Fruit fly (Drosophila melanogaster): ENCODE results near the gene Sfp24Bd.

The Sfp24Bd gene

DNA sequence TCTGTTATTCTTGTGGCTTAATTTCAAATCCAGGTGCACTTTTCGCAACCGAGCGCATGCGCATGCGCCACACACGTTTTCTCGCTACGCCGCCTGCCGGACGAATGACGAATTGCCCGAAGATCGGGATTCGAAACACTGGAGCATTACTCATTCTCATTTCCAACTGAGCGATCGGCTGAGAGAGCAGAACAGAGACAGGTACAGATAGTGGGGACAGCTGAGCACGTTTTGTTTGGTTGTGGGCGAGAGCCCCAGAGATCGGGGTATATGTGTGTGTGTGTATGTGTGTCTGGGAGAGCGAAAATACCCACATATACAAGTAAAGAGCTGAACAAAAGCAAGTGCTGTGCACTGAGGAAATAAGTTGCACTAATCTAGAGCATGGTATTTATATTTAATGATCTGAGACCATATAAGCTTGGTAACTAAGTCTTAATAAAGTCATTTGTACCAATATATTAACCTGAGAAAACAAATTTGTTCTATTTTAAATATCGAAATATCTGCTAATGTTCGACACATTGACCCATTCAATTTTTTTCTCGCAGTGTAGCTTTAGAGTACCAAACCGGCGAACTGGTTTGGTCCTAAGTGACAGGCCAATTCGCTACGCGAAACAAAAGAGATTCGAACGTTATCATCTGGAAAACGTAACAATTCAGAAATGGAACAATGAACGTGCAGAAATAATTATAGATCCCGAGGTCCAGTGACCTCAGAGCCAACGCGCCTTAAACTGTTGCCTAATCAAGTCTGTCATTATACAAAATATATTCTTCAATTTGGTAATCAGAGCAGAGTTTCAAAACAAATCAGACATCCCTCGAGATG lies 36.7 kb downstream of the Sfp24Bd start (continued):
- peak; percentile 98 for TF ChIP-seq CG13296 (GFP tag; optimal IDR thresholded peaks at IDR 0.05)
- peak; percentile 81 for TF ChIP-seq CTCF (GFP tag; optimal IDR thresholded peaks at IDR 0.05)
- peak; percentile 97 for TF ChIP-seq sqz (GFP tag; optimal IDR thresholded peaks at IDR 0.05)
- peak; percentile 98 for TF ChIP-seq Ets65A (GFP tag)
- TF ChIP-seq CG2678 (tag; optimal IDR thresholded peaks at IDR 0.05): peak; percentile 99
- peak; percentile 98 for TF ChIP-seq CG14441 (GFP tag; IDR thresholded peaks at IDR 0.05)
- peak; percentile 97 for TF ChIP-seq CG34376 (GFP tag; optimal IDR thresholded peaks at IDR 0.05)
- TF ChIP-seq CG5953 (GFP tag; IDR thresholded peaks at IDR 0.05): peak; percentile 97
- TF ChIP-seq tio (GFP tag; optimal IDR thresholded peaks at IDR 0.05): peak; percentile 93
- TF ChIP-seq ERR (GFP tag; optimal IDR thresholded peaks at IDR 0.05): peak; percentile 86
- TF ChIP-seq corto (GFP tag; optimal IDR thresholded peaks at IDR 0.05): peak; percentile 91
- peak; percentile 89 for TF ChIP-seq fu2 (GFP tag; optimal IDR thresholded peaks at IDR 0.05)
- peak; percentile 97 for TF ChIP-seq trem (tag; optimal IDR thresholded peaks at IDR 0.05)
- TF ChIP-seq CG9876 (GFP tag; optimal IDR thresholded peaks at IDR 0.05): peak; percentile 82
- TF ChIP-seq Dip2 (GFP tag; IDR thresholded peaks at IDR 0.05): peak; percentile 72
- peak; percentile 98 for TF ChIP-seq CG34422 (GFP tag; IDR thresholded peaks at IDR 0.05)
- TF ChIP-seq pb (GFP tag; optimal IDR thresholded peaks at IDR 0.05): peak; percentile 87
- TF ChIP-seq CG16813 (GFP tag; IDR thresholded peaks at IDR 0.05; ENCODE audit: partially characterized antibody): 0 out of 3 replicates have a peak, but pooled peaks have one; percentile 7
- TF ChIP-seq knrl (GFP tag; IDR thresholded peaks at IDR 0.05; ENCODE audit: partially characterized antibody): no peak
- no peak for TF ChIP-seq CG2129 (GFP tag; IDR thresholded peaks at IDR 0.05; ENCODE audit: partially characterized antibody)
- peak; percentile 95 for TF ChIP-seq ranshi (GFP tag; IDR thresholded peaks at IDR 0.05)
- no peak for TF ChIP-seq unc-4 (GFP tag; IDR thresholded peaks at IDR 0.05; ENCODE audit: partially characterized antibody)
- TF ChIP-seq CG2120 (GFP tag; optimal IDR thresholded peaks at IDR 0.05): peak; percentile 96
- TF ChIP-seq yki (optimal IDR thresholded peaks at IDR 0.05): no peak
- TF ChIP-seq CG10431 (GFP tag; optimal IDR thresholded peaks at IDR 0.05): peak; percentile 74
- TF ChIP-seq tgo (GFP tag; IDR thresholded peaks at IDR 0.05): peak; percentile 97
- TF ChIP-seq Xrp1 (GFP tag; IDR thresholded peaks at IDR 0.05): peak; percentile 99
- TF ChIP-seq GATAe (GFP tag; conservative IDR thresholded peaks at IDR 0.05): peak; percentile 94
- TF ChIP-seq Jarid2 (GFP tag; optimal IDR thresholded peaks at IDR 0.05): peak; percentile 90
- TF ChIP-seq CG6272 (GFP tag; IDR thresholded peaks at IDR 0.05): peak; percentile 97
- peak; percentile 89 for TF ChIP-seq CG18476 (GFP tag; optimal IDR thresholded peaks at IDR 0.05)
- peak; percentile 99 for TF ChIP-seq CG10979 (tag; optimal IDR thresholded peaks at IDR 0.05)
- TF ChIP-seq CG8359 (GFP tag; optimal IDR thresholded peaks at IDR 0.05; ENCODE audit: borderline replicate concordance): peak; percentile 96
- peak; percentile 99 for TF ChIP-seq CG4404 (GFP tag; IDR thresholded peaks at IDR 0.05)
- TF ChIP-seq CG1024 (GFP tag; IDR thresholded peaks at IDR 0.05): peak; percentile 86
- TF ChIP-seq Hr51 (GFP tag; optimal IDR thresholded peaks at IDR 0.05): peak; percentile 95 to 98
- peak; percentile 96 for TF ChIP-seq CG9727 (GFP tag; optimal IDR thresholded peaks at IDR 0.05)
- peak; percentile 95 for TF ChIP-seq kah (GFP tag; optimal IDR thresholded peaks at IDR 0.05)
- TF ChIP-seq amos (GFP tag; IDR thresholded peaks at IDR 0.05; ENCODE audit: partially characterized antibody): no peak
- peak; percentile 74 for TF ChIP-seq twi (tag; optimal IDR thresholded peaks at IDR 0.05)
- TF ChIP-seq CG4328 (GFP tag; optimal IDR thresholded peaks at IDR 0.05): peak; percentile 98
- no peak for TF ChIP-seq hb (GFP tag; IDR thresholded peaks at IDR 0.05; ENCODE audit: partially characterized antibody)
- peak; percentile 92 for TF ChIP-seq repo (GFP tag; optimal IDR thresholded peaks at IDR 0.05)
- TF ChIP-seq zfh2 (GFP tag; optimal IDR thresholded peaks at IDR 0.05): peak; percentile 89
- peak; percentile 27 for TF ChIP-seq pzg (GFP tag; optimal IDR thresholded peaks at IDR 0.05)
- peak; percentile 89 for TF ChIP-seq CG11247 (GFP tag; IDR thresholded peaks at IDR 0.05)
- TF ChIP-seq CG13624 (GFP tag; optimal IDR thresholded peaks at IDR 0.05): peak; percentile 95
- TF ChIP-seq lbe (GFP tag; optimal IDR thresholded peaks at IDR 0.05): peak; percentile 94
- TF ChIP-seq Dref (GFP tag; IDR thresholded peaks at IDR 0.05): peak; percentile 27; the same call in 1 of the 2 replicates
